Worm (Caenorhabditis elegans) whole organism, young adult: ENCODE data around the gene T06E8.2.

ENCODE experiments used
- Y56A3A.18 ChIP-seq: fragments of 200-800 bp; sonication (Bioruptor generic); IDR thresholded peaks from 2 replicates; pipeline ENCODE4 v1.3.6; 2022; ENCODE audit warnings: missing genetic modification reagents, missing genetic modification characterization, missing compliant biosample characterization
- ama-1 ChIP-seq, 3 experiments: fragments of 150-350 bp in 1 of 3; sonication (generic microtip) in 2 of 3; optimal IDR thresholded peaks; 2 replicates each; lab custom pipeline; 2014 to 2018; ENCODE audit warnings: missing biosample characterization in 2 of 3, missing genetic modification characterization in 2 of 3, missing genetic modification reagents in 2 of 3
- ceh-100 ChIP-seq: fragments of 200-800 bp; sonication (Bioruptor generic); IDR thresholded peaks from 2 replicates; pipeline ENCODE4 v1.3.6; 2022; ENCODE audit warnings: missing genetic modification reagents, missing genetic modification characterization, missing compliant biosample characterization
- dpl-1 ChIP-seq: fragments of 150-350 bp; optimal IDR thresholded peaks from 2 replicates; lab custom pipeline; 2014; ENCODE audit warnings: missing biosample characterization, missing genetic modification reagents, missing genetic modification characterization
- tbp1 ChIP-seq: fragments of 200-800 bp; sonication (Bioruptor generic); optimal IDR thresholded peaks from 2 replicates; lab custom pipeline; 2018; ENCODE audit warnings: mild to moderate bottlenecking, missing genetic modification characterization, missing compliant biosample characterization
- unc-130 ChIP-seq: sonication (generic microtip); optimal IDR thresholded peaks from 2 replicates; lab custom pipeline; 2016; ENCODE audit warnings: missing genetic modification reagents, missing genetic modification characterization, missing compliant biosample characterization

- no peak for TF ChIP-seq Y56A3A.18 (GFP tag; lab: Robert Waterston, UW)
- peak; percentile 24 for TF ChIP-seq tbp1 (GFP tag; lab: Kevin White, UChicago)
- no peak for TF ChIP-seq ceh-100
- no peak for TF ChIP-seq unc-130 (GFP tag; lab: Kevin White, UChicago)
- no peak for TF ChIP-seq dpl-1 (GFP tag; lab: Kevin White, UChicago)
- no peak for TF ChIP-seq ama-1 (optimal IDR thresholded peaks at IDR 0.05; lab: Kevin White, UChicago)
- no peak for TF ChIP-seq ama-1 (GFP tag; optimal IDR thresholded peaks at IDR 0.05; lab: Kevin White, UChicago)
Observed at ce11 chrV:10043234-10043796, 7.1 kb upstream of the T06E8.2 start, which contains the start of gene T06E8.8.
